Worm (Caenorhabditis elegans): Measurements from ENCODE around the gene Y62E10A.3.

Gene Y62E10A.3

DNA sequence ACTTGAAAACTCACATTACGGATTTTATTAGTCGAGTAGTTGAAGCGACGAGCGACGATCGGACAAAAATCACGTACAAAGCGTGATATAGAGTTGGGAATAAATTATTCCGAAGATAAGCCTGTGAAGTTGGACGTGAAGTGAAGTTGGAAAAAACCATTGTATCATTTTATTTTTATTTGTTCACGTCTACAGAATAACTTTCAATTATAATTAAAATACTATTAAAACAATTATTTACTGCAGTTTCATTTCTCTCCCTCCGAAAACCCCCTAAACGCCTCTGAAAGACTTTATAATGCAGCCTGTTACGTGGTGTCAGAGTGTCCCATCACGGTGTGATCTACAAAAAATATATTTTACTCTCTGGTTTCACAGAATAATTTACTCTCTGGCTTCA is at the start of gene Y62E10A.3:
Gene Y62E10A.3, minus strand, starts transcription at position 101 of the 400 bp plus-strand sequence.
- TF ChIP-seq zip-4 (GFP tag; optimal IDR thresholded peaks at IDR 0.05) (no peak), sptf-1 (tag; optimal IDR thresholded peaks at IDR 0.05) (no peak), jun-1 (tag; optimal IDR thresholded peaks at IDR 0.05) (no peak), nhr-20 (tag; optimal IDR thresholded peaks at IDR 0.05) (no peak), rnt-1 (tag; optimal IDR thresholded peaks at IDR 0.05) (no peak), dsc-1 (tag; optimal IDR thresholded peaks at IDR 0.05) (no peak), snu-23 (GFP tag; optimal IDR thresholded peaks at IDR 0.05) (no peak), hlh-4 (tag; optimal IDR thresholded peaks at IDR 0.05) (no peak), mef-2 (tag; optimal IDR thresholded peaks at IDR 0.05) (no peak), ztf-11 (tag; optimal IDR thresholded peaks at IDR 0.05) (no peak), aly-2 (tag; optimal IDR thresholded peaks at IDR 0.05) (no peak), hpl-2 (GFP tag; optimal IDR thresholded peaks at IDR 0.05) (no peak), grh-1 (GFP tag; IDR thresholded peaks at IDR 0.05) (no peak)

DNA sequence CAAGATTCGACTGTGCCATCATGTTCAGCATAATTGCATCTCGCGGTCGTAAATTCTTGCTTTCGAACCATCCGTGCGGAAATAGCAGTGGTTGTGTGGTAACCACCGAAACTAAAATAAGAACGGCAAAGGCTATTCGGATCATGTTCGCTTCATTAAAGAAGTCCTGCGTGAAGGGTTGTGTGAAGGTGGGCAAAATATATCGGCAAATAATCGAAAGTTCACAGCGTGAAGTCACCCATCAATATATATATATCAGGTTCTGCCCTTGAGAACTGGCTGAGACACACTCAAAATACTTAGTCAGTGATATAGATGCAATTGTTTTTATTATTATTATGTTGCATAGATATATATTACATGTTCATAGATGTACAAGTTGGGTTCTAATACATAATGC is 48.0 kb upstream of the Y62E10A.3 start, which contains the start of gene Y62E10A.19:
Gene Y62E10A.19, minus strand, starts transcription at position 289 of the 400 bp plus-strand sequence.
- TF ChIP-seq blmp-1 (tag; optimal IDR thresholded peaks at IDR 0.05), result peak; percentile 80
- TF ChIP-seq nhr-90 (tag; optimal IDR thresholded peaks at IDR 0.05; ENCODE audit: poor library complexity), result no peak

DNA sequence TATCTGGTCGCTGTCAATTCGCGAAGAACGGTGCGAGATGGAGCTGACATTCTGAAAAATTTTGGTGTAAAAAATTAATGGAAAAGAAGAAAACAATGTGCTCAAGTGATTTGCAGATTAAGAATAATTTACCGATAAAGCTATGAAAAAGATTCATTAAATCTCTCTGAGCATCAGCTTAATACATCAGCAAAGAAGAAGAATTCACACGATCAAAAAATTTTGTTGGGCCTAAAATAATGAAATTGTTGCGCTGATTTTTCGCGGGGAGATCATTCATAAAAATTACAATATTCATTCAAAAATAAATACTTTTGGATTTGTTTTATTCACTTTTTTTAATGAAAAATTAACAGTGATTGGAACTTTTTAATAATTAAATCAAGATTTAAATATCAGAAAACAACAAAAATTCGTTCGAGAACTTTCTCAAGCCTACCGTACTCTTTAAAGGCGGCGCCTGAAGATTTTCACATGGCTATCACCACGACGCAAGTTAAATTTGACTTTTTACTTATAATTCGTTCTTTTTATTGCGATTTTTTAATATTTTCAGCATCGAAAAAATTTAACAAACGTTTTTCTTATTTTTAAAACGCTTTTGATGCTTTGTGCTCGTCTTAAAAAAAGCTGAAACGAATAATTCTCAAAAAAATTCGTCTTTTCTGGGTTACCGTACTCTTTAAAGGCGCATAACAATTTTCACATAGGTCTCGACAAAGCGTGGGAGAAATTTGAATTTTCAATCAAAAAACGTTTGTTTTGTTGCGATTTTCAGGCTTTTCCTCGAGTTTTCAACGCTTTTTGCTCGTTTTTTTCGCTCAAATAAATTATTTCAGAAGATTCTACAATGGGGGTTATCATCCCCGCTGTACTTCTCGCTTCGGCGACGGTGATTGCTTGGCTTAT is 40.7 kb upstream of the Y62E10A.3 start, which contains the start of the genes memi-2 and cyp-31A5:
Gene memi-2, minus strand, starts transcription at position 51 of the 909 bp plus-strand sequence.
Gene cyp-31A5, plus strand, starts transcription at position 834 of the 909 bp plus-strand sequence.
- TF ChIP-seq Y116A8C.19 (tag; optimal IDR thresholded peaks at IDR 0.05; ENCODE audit: borderline replicate concordance) (no peak), lsy-2 (tag; optimal IDR thresholded peaks at IDR 0.05) (no peak), nhr-12 (tag; optimal IDR thresholded peaks at IDR 0.05) (no peak), dsc-1 (tag; optimal IDR thresholded peaks at IDR 0.05) (no peak), hpl-2 (GFP tag; optimal IDR thresholded peaks at IDR 0.05) (no peak), swsn-7 (tag; optimal IDR thresholded peaks at IDR 0.05) (no peak), efl-1 (optimal IDR thresholded peaks at IDR 0.05) (no peak), efl-1 (GFP tag; optimal IDR thresholded peaks at IDR 0.05 in 1 of 2) (no peak), jun-1 (tag; optimal IDR thresholded peaks at IDR 0.05) (no peak), pax-3 (tag; optimal IDR thresholded peaks at IDR 0.05) (no peak), ceh-82 (tag; optimal IDR thresholded peaks at IDR 0.05) (no peak), dpl-1 (GFP tag; optimal IDR thresholded peaks at IDR 0.05) (no peak), sptf-1 (tag; optimal IDR thresholded peaks at IDR 0.05) (no peak), lin-13 (GFP tag; optimal IDR thresholded peaks at IDR 0.05) (no peak), pqm-1 (tag; optimal IDR thresholded peaks at IDR 0.05) (no peak)

DNA sequence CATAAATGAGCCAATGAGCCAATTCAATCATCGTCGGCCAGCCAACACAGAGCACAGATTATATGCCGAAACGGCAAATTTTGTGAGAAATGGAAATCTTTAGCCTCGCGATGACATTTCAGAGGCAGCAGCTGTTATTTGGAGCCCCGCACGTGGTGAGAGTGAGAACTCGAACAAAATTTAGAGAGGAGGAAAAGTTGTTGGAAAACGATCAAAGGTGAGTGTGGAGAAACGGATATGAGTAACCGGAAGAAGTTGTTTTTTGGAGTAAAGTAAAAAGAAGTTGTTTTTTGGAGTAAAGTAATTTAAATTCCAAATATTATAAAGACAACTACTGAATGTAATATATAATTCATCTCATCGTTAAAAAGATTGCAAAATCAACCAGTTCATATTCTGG is 38.7 kb upstream of the Y62E10A.3 start, which contains the start of gene Y62E10A.13:
Gene Y62E10A.13, minus strand, starts transcription at position 326 of the 400 bp plus-strand sequence.
- TF ChIP-seq nhr-85 (tag) (no peak), egl-13 (tag; optimal IDR thresholded peaks at IDR 0.05) (no peak), mdl-1 (tag; optimal IDR thresholded peaks at IDR 0.05) (peak in 1 of 2 experiments; percentile 17), hlh-17 (GFP tag; optimal IDR thresholded peaks at IDR 0.05; ENCODE audit: borderline replicate concordance) (no peak)

DNA sequence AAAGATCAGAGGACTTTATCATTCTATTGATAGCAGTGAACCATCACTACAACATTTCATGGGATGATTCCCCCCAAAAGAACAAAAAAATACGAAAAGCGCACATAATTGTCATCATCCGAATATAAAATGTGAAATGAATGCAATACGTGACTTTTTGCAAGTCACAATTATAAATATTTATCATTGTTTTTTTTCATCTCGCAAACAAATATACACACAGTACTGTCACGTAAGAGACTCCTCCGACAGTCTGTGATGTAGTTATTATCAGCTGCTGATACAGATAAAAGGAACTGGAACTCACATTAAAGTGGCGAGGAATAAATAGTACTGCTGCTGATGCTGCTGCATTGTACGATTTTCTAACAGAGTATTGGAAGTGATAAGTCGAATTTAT is 36.3 kb upstream of the Y62E10A.3 start:
- TF ChIP-seq mdl-1 (tag; optimal IDR thresholded peaks at IDR 0.05) (no peak), efl-1 (optimal IDR thresholded peaks at IDR 0.05) (no peak), efl-1 (GFP tag; optimal IDR thresholded peaks at IDR 0.05 in 1 of 2) (peak in 1 of 2 experiments; percentile 54), nhr-20 (tag; optimal IDR thresholded peaks at IDR 0.05) (peak; percentile 18), lin-13 (GFP tag; optimal IDR thresholded peaks at IDR 0.05) (no peak), dpl-1 (GFP tag; optimal IDR thresholded peaks at IDR 0.05) (no peak), vab-15 (tag; optimal IDR thresholded peaks at IDR 0.05) (no peak), lin-35 (GFP tag; optimal IDR thresholded peaks at IDR 0.05) (peak in 1 of 2 experiments; percentile 5), nhr-90 (tag; optimal IDR thresholded peaks at IDR 0.05; ENCODE audit: poor library complexity) (peak; percentile 32), nhr-71 (tag; optimal IDR thresholded peaks at IDR 0.05) (peak; percentile 27), elt-2 (tag; optimal IDR thresholded peaks at IDR 0.05) (peak; percentile 80), fkh-10 (GFP tag; optimal IDR thresholded peaks at IDR 0.05) (no peak)
